Fruit fly (Drosophila melanogaster): ENCODE measurements around the gene CG45100.

dm6 chr3R:5464481-5464880, 9.9 kb downstream of the CG45100 start, which contains the start of gene PEK:
- TF ChIP-seq tj (GFP tag; optimal IDR thresholded peaks at IDR 0.05) (no peak), Hr96 (GFP tag; optimal IDR thresholded peaks at IDR 0.05) (no peak), CG12768 (GFP tag; optimal IDR thresholded peaks at IDR 0.05) (no peak), CG1620 (GFP tag; optimal IDR thresholded peaks at IDR 0.05) (no peak), ovo (GFP tag; optimal IDR thresholded peaks at IDR 0.05) (no peak), Crg-1 (GFP tag; optimal IDR thresholded peaks at IDR 0.05) (no peak), Clk (GFP tag; optimal IDR thresholded peaks at IDR 0.05) (no peak), CG11617 (GFP tag; optimal IDR thresholded peaks at IDR 0.05) (no peak), CG7101 (tag; optimal IDR thresholded peaks at IDR 0.05) (no peak), CG14711 (tag; optimal IDR thresholded peaks at IDR 0.05) (peak; percentile 3), pad (GFP tag; optimal IDR thresholded peaks at IDR 0.05) (no peak), kay (GFP tag; ENCODE audit: borderline replicate concordance) (no peak), Mnt (GFP tag; optimal IDR thresholded peaks at IDR 0.05) (peak; percentile 5), cic (GFP tag; optimal IDR thresholded peaks at IDR 0.05) (no peak)
